Comparison of ENCODE assay signal across 1 worm cellular context in the genomic region with DNA sequence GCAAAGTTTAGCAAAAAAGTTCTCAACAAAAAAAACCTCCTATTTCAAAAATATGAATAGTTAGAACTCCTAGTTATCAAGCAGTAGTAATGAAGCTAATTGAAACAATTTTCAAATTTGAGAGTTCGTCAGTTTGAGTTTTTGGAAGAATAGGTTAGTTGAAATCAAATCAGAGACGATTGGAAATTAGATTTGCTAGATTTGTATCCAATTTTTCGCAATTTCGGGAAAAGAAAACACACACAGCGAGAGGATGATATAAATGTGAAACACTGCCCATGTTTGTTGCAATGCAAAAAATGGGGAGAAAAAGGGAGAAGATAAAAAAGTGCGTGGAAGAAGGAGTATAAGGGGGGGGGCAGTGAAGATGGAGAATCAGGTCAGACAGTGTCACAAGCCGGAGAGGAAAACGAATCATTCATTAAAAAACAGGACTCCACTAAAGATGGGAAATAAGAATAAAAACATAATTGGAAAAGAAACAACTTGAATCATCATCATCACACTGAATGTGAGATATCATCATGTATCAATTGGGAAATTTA.
TF ChIP-seq lines count a peak whose summit lies in the region.

No protein-coding gene starts in this region.

TF ChIP-seq in whole organism, L1 larva, 84 proteins besides CTCF, POLR2A, EP300 and RAD21 (continued from another document):
- TF ChIP-seq fkh-4 (tag; optimal IDR thresholded peaks at IDR 0.05; lab: Kevin White, UChicago; ENCODE audit: borderline replicate concordance): no peak
- TF ChIP-seq jun-1 (tag; optimal IDR thresholded peaks at IDR 0.05; lab: Kevin White, UChicago): no peak
- no peak for TF ChIP-seq snu-23 (GFP tag; optimal IDR thresholded peaks at IDR 0.05; lab: Kevin White, UChicago)
- TF ChIP-seq fos-1 (tag; optimal IDR thresholded peaks at IDR 0.05; lab: Kevin White, UChicago): no peak
- no peak for TF ChIP-seq nhr-19 (GFP tag; conservative IDR thresholded peaks at IDR 0.05; lab: Robert Waterston, UW)
- TF ChIP-seq sox-4 (tag; optimal IDR thresholded peaks at IDR 0.05; lab: Kevin White, UChicago): no peak
- TF ChIP-seq isw-1 (GFP tag; IDR thresholded peaks at IDR 0.05; lab: Robert Waterston, UW): no peak
- no peak for TF ChIP-seq nhr-20 (tag; optimal IDR thresholded peaks at IDR 0.05; lab: Kevin White, UChicago)
- TF ChIP-seq efl-1 (optimal IDR thresholded peaks at IDR 0.05; lab: Kevin White, UChicago): no peak
- TF ChIP-seq efl-1 (GFP tag; optimal IDR thresholded peaks at IDR 0.05 in 1 of 2; lab: Kevin White, UChicago): no peak
- TF ChIP-seq nhr-28 (tag; optimal IDR thresholded peaks at IDR 0.05; lab: Kevin White, UChicago): no peak
- no peak for TF ChIP-seq nhr-90 (tag; optimal IDR thresholded peaks at IDR 0.05; lab: Kevin White, UChicago; ENCODE audit: poor library complexity)
- no peak for TF ChIP-seq zag-1 (tag; optimal IDR thresholded peaks at IDR 0.05; lab: Kevin White, UChicago)
- TF ChIP-seq hpl-2 (GFP tag; optimal IDR thresholded peaks at IDR 0.05; lab: Kevin White, UChicago): no peak
- no peak for TF ChIP-seq ces-1 (GFP tag; optimal IDR thresholded peaks at IDR 0.05; lab: Kevin White, UChicago)
- TF ChIP-seq C34B4.2 (tag; optimal IDR thresholded peaks at IDR 0.05; lab: Kevin White, UChicago): no peak
- no peak for TF ChIP-seq nhr-85 (tag; lab: Kevin White, UChicago)
- peak; percentile 86 for TF ChIP-seq blmp-1 (tag; optimal IDR thresholded peaks at IDR 0.05; lab: Kevin White, UChicago)
- TF ChIP-seq mep-1 (tag; optimal IDR thresholded peaks at IDR 0.05; lab: Kevin White, UChicago): no peak
- TF ChIP-seq snpc-4 (tag; optimal IDR thresholded peaks at IDR 0.05; lab: Kevin White, UChicago): no peak
- no peak for TF ChIP-seq elt-2 (tag; optimal IDR thresholded peaks at IDR 0.05; lab: Kevin White, UChicago)
- TF ChIP-seq nhr-84 (tag; optimal IDR thresholded peaks at IDR 0.05; lab: Kevin White, UChicago): no peak
- no peak for TF ChIP-seq nhr-11 (tag; optimal IDR thresholded peaks at IDR 0.05; lab: Kevin White, UChicago)
- TF ChIP-seq aly-2 (tag; optimal IDR thresholded peaks at IDR 0.05; lab: Kevin White, UChicago): no peak
- TF ChIP-seq nhr-71 (tag; optimal IDR thresholded peaks at IDR 0.05; lab: Kevin White, UChicago): peak; percentile 7
- no peak for TF ChIP-seq C04F5.9 (tag; optimal IDR thresholded peaks at IDR 0.05; lab: Kevin White, UChicago)
- TF ChIP-seq ceh-82 (tag; optimal IDR thresholded peaks at IDR 0.05; lab: Kevin White, UChicago): no peak
- TF ChIP-seq lin-15B (tag; optimal IDR thresholded peaks at IDR 0.05; lab: Kevin White, UChicago): no peak
- TF ChIP-seq xbp-1 (tag; optimal IDR thresholded peaks at IDR 0.05; lab: Kevin White, UChicago): no peak
